Worm (Caenorhabditis elegans): Measurements from ENCODE around the gene nas-32.

DNA sequence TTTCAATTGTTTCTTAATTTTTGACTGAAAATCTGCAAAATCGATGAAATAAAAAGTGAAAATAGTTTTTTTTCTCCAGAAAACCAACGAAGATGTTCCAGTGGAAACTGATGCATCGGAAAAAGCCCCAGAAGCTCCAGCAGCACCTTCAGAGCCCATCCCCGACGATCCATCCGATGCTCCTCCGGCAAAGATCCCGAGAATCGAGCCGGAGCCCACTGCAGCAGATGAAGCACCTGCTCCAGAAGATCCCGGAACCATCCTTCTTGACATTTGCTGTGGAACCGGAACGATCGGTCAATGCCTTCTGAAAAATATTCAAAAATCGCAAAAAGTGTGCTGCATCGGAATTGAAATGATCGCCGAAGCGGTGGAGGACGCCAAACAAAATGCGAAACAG lies 9.7 kb upstream of the nas-32 start:
- TF ChIP-seq ceh-14 (tag; optimal IDR thresholded peaks at IDR 0.05) (no peak), rnt-1 (tag; optimal IDR thresholded peaks at IDR 0.05) (no peak), unc-3 (GFP tag; conservative IDR thresholded peaks at IDR 0.05) (no peak), unc-3 (tag; optimal IDR thresholded peaks at IDR 0.05) (no peak), C08G9.2 (tag; optimal IDR thresholded peaks at IDR 0.05) (no peak), ceh-22 (tag; optimal IDR thresholded peaks at IDR 0.05) (no peak), ama-1 (optimal IDR thresholded peaks at IDR 0.05) (no peak)

Measured in whole organism, late embryonic.